Fruit fly (Drosophila melanogaster): Measurements from ENCODE around the gene CG12268.

Gene CG12268

dm6 chr3R:23927429-23927828 lies 20.8 kb downstream of the CG12268 start, which contains the start of gene CG13601 (continued):
- no peak for TF ChIP-seq pita (GFP tag; optimal IDR thresholded peaks at IDR 0.05)
- TF ChIP-seq Sin3A (optimal IDR thresholded peaks at IDR 0.05): no peak
- peak; percentile 30 for TF ChIP-seq Dp (GFP tag; optimal IDR thresholded peaks at IDR 0.05)
- no peak for TF ChIP-seq dmrt99B (tag; optimal IDR thresholded peaks at IDR 0.05)
- TF ChIP-seq Ravus (GFP tag; IDR thresholded peaks at IDR 0.05): no peak
- no peak for TF ChIP-seq lov (optimal IDR thresholded peaks at IDR 0.05)
- TF ChIP-seq lov (GFP tag; IDR thresholded peaks at IDR 0.05): no peak
- TF ChIP-seq fru (optimal IDR thresholded peaks at IDR 0.05): no peak
- TF ChIP-seq onecut (GFP tag; IDR thresholded peaks at IDR 0.05): no peak
- TF ChIP-seq maf-S (GFP tag; optimal IDR thresholded peaks at IDR 0.05): no peak
- no peak for TF ChIP-seq CkIIα-i1 (GFP tag; IDR thresholded peaks at IDR 0.05)
- no peak for TF ChIP-seq CG2889 (GFP tag; IDR thresholded peaks at IDR 0.05)
- peak; percentile 84 for TF ChIP-seq row (GFP tag; IDR thresholded peaks at IDR 0.05)
- TF ChIP-seq Neu2 (GFP tag; optimal IDR thresholded peaks at IDR 0.05; ENCODE audit: borderline replicate concordance): no peak
- TF ChIP-seq ac (GFP tag; optimal IDR thresholded peaks at IDR 0.05): no peak
- no peak for TF ChIP-seq CG11504 (tag; optimal IDR thresholded peaks at IDR 0.05)
- no peak for TF ChIP-seq Awh (GFP tag; IDR thresholded peaks at IDR 0.05)
- TF ChIP-seq grau (tag; optimal IDR thresholded peaks at IDR 0.05): peak; percentile 71
- TF ChIP-seq CG14667 (GFP tag; IDR thresholded peaks at IDR 0.05): no peak
- peak; percentile 79 for TF ChIP-seq Bgb (GFP tag; IDR thresholded peaks at IDR 0.05; ENCODE audit: partially characterized antibody)
- peak; percentile 47 for TF ChIP-seq CG13424 (tag; optimal IDR thresholded peaks at IDR 0.05)
- no peak for TF ChIP-seq shn (GFP tag; optimal IDR thresholded peaks at IDR 0.05)
- TF ChIP-seq Meics (GFP tag; optimal IDR thresholded peaks at IDR 0.05): peak; percentile 11
- no peak for TF ChIP-seq CG10979 (tag; optimal IDR thresholded peaks at IDR 0.05)
- TF ChIP-seq CG4404 (GFP tag; IDR thresholded peaks at IDR 0.05): no peak
- peak; percentile 19 for TF ChIP-seq CG4854 (GFP tag; optimal IDR thresholded peaks at IDR 0.05)
- no peak for TF ChIP-seq ftz-f1 (GFP tag; optimal IDR thresholded peaks at IDR 0.05)
- TF ChIP-seq slp2 (GFP tag; optimal IDR thresholded peaks at IDR 0.05): no peak
- TF ChIP-seq CG14965 (GFP tag; optimal IDR thresholded peaks at IDR 0.05; ENCODE audit: borderline replicate concordance): no peak
- TF ChIP-seq CG18011 (GFP tag; optimal IDR thresholded peaks at IDR 0.05): no peak
- peak; percentile 20; the same call in 1 of the 2 replicates for TF ChIP-seq sob (GFP tag; IDR thresholded peaks at IDR 0.05)
- TF ChIP-seq so (GFP tag; IDR thresholded peaks at IDR 0.05): no peak
- no peak for TF ChIP-seq tll (GFP tag; optimal IDR thresholded peaks at IDR 0.05)
- TF ChIP-seq CG13624 (GFP tag; optimal IDR thresholded peaks at IDR 0.05): no peak
- TF ChIP-seq CG17385 (GFP tag; optimal IDR thresholded peaks at IDR 0.05): no peak
- no peak for TF ChIP-seq CG32772 (GFP tag; IDR thresholded peaks at IDR 0.05)
- TF ChIP-seq H2.0 (GFP tag; IDR thresholded peaks at IDR 0.05): peak; percentile 24; the same call in 1 of the 2 replicates
- peak; percentile 84 for TF ChIP-seq Scr (GFP tag; IDR thresholded peaks at IDR 0.05; ENCODE audit: partially characterized antibody)
- peak; percentile 9 for TF ChIP-seq HmgZ (tag; optimal IDR thresholded peaks at IDR 0.05)
- no peak for TF ChIP-seq twi (tag; optimal IDR thresholded peaks at IDR 0.05)
- TF ChIP-seq CG6813 (GFP tag; optimal IDR thresholded peaks at IDR 0.05): no peak
- peak in 1 of 2 experiments; percentile 18 for TF ChIP-seq bsh (GFP tag; optimal IDR thresholded peaks at IDR 0.05)
- TF ChIP-seq CG34422 (GFP tag; IDR thresholded peaks at IDR 0.05): peak; percentile 49; the same call in 1 of the 3 replicates
- no peak for TF ChIP-seq CG9797 (GFP tag; optimal IDR thresholded peaks at IDR 0.05)
- TF ChIP-seq unc-4 (GFP tag; IDR thresholded peaks at IDR 0.05; ENCODE audit: partially characterized antibody): peak; percentile 87
- peak; percentile 46 for TF ChIP-seq gem (tag; optimal IDR thresholded peaks at IDR 0.05)
- TF ChIP-seq CG1792 (GFP tag; optimal IDR thresholded peaks at IDR 0.05): no peak
- TF ChIP-seq otp (GFP tag; IDR thresholded peaks at IDR 0.05): peak; percentile 39; the same call in 1 of the 3 replicates
- no peak for TF ChIP-seq Elba2 (GFP tag; optimal IDR thresholded peaks at IDR 0.05)
- no peak for TF ChIP-seq CG13123 (GFP tag; optimal IDR thresholded peaks at IDR 0.05)
- TF ChIP-seq NFAT (GFP tag; IDR thresholded peaks at IDR 0.05): peak; percentile 56; the same call in 1 of the 2 replicates
- no peak for TF ChIP-seq ro (GFP tag; IDR thresholded peaks at IDR 0.05)

All from whole organism, embryonic.